Worm (Caenorhabditis elegans): ENCODE results near the gene vpat-1.

DNA sequence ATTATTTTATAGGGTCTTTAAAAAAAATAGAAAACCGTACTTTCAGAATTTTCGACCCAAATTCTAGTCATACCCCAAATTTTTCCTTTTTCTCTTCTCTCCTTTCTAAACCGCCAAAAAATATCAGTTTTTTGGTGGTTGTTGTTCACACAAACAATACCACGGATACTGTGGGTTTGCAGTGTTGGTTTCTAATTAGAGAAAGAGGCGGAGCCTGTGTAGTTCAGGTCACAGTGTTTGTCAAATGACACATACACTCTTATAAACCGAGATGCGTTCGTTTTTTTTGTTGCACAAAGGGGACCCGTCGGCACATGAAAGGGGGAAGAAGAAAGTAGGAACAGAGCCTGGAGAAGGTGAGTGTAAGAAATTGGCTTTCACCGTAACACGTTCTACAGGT lies 26.1 kb upstream of the vpat-1 start, which contains the start of gene lim-6:
- TF ChIP-seq atf-7 (tag; optimal IDR thresholded peaks at IDR 0.05) (no peak), lin-35 (GFP tag; optimal IDR thresholded peaks at IDR 0.05) (no peak), F37B4.10 (GFP tag; IDR thresholded peaks at IDR 0.05) (no peak), pha-4 (tag; optimal IDR thresholded peaks at IDR 0.05) (no peak)
